Worm (Caenorhabditis elegans) whole organism, L4/young adult: ENCODE measurements around the gene H38K22.6.

Experiments used
- W03F9.2 ChIP-seq: fragments of 150-350 bp; optimal IDR thresholded peaks from 2 replicates; lab custom pipeline; 2014; ENCODE audit warnings: missing biosample characterization, missing genetic modification characterization
- dao-5 ChIP-seq: sonication (generic microtip); optimal IDR thresholded peaks from 2 replicates; lab custom pipeline; 2016; ENCODE audit warnings: missing genotype, missing genetic modification characterization, moderate library complexity, missing compliant biosample characterization
- him-1 ChIP-seq: sonication (generic microtip); optimal IDR thresholded peaks from 2 replicates; lab custom pipeline; 2016; ENCODE audit warnings: missing genotype, missing genetic modification reagents, missing genetic modification characterization, missing compliant biosample characterization

DNA sequence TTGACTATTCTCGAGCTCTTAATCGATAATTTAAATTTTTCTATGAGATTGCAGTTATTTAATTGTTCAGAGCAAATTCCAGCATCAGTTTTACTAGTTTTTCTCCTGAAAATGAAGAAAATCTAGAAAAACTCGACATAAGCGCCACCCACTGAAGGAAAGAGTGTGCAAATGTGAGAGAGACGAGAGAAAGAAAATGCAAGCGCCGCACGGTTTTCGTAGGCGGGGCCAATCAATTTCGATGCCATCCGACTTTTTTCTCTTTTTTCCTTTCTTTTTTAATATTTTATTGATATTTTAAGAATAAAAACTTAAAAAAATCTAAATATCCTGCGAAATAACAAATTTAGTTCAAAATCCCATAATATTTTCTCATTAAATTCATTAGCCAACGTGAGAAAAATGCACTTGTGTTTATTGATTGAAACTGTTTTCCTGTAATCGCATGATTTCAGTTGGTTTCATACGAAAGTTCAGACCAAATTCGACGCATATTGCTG, 12.4 kb downstream of the H38K22.6 start, which contains the start of gene cdk-12:
- TF ChIP-seq him-1 (tag; lab: Kevin White, UChicago) (no peak), W03F9.2 (tag; lab: Kevin White, UChicago) (peak; percentile 67), dao-5 (tag; lab: Kevin White, UChicago) (no peak)
